Fruit fly (Drosophila melanogaster) whole organism, embryonic: ENCODE data around the gene CG7912.
A peak's percentile ranks its signal among the peaks of the same experiment; 100 is the strongest.

Experiments used
- Atf-2 ChIP-seq: fragments of 200-800 bp; sonication (Bioruptor generic); optimal IDR thresholded peaks from 2 replicates; lab custom pipeline; 2016; ENCODE audit warnings: missing biosample characterization, missing genetic modification characterization
- Bgb ChIP-seq: fragments of 200-800 bp; sonication (Bioruptor generic); IDR thresholded peaks from 2 replicates; pipeline ENCODE4 v1.3.6; 2022; ENCODE audit warnings: missing biosample characterization, missing genetic modification characterization; ENCODE audit not compliant: partially characterized antibody
- BtbVII ChIP-seq: fragments of 200-800 bp; sonication (Bioruptor generic); optimal IDR thresholded peaks from 3 replicates; lab custom pipeline; 2017; ENCODE audit warnings: missing biosample characterization, mild to moderate bottlenecking, missing genetic modification characterization
- CG10543 ChIP-seq: fragments of 200-800 bp; sonication (Bioruptor generic); optimal IDR thresholded peaks from 3 replicates; lab custom pipeline; 2017; ENCODE audit warnings: missing biosample characterization, mild to moderate bottlenecking, missing genetic modification characterization, moderate library complexity
- CG10979 ChIP-seq: fragments of 200-800 bp; sonication (Bioruptor generic); optimal IDR thresholded peaks from 2 replicates; lab custom pipeline; 2018; ENCODE audit warnings: missing biosample characterization, mild to moderate bottlenecking, missing genetic modification characterization, moderate library complexity
- CG13424 ChIP-seq: fragments of 200-800 bp; sonication (Bioruptor generic); optimal IDR thresholded peaks from 2 replicates; lab custom pipeline; 2019; ENCODE audit warnings: missing biosample characterization, mild to moderate bottlenecking, missing genetic modification characterization, moderate library complexity
- CG15269 ChIP-seq: fragments of 200-800 bp; sonication (Bioruptor generic); optimal IDR thresholded peaks from 2 replicates; lab custom pipeline; 2018; ENCODE audit warnings: missing biosample characterization, mild to moderate bottlenecking, missing genetic modification characterization, moderate library complexity
- CG17912 ChIP-seq: fragments of 200-800 bp; sonication (Bioruptor generic); optimal IDR thresholded peaks from 2 replicates; lab custom pipeline; 2018; ENCODE audit warnings: missing biosample characterization, mild to moderate bottlenecking, missing genetic modification characterization
- CG1832 ChIP-seq: fragments of 200-800 bp; sonication (Bioruptor generic); optimal IDR thresholded peaks from 2 replicates; lab custom pipeline; 2017; ENCODE audit warnings: missing biosample characterization, mild to moderate bottlenecking, missing genetic modification characterization, inconsistent platforms
- CG18619 ChIP-seq: fragments of 200-800 bp; sonication (Bioruptor generic); optimal IDR thresholded peaks from 3 replicates; lab custom pipeline; 2017; ENCODE audit warnings: missing biosample characterization, mild to moderate bottlenecking, missing genetic modification characterization
- CG31388 ChIP-seq: fragments of 200-800 bp; sonication (Bioruptor generic); optimal IDR thresholded peaks from 2 replicates; lab custom pipeline; 2016; ENCODE audit warnings: missing biosample characterization, missing genetic modification characterization
- CG34224 ChIP-seq: fragments of 200-800 bp; sonication (Bioruptor generic); IDR thresholded peaks from 3 replicates; pipeline ENCODE4 v1.3.6; 2022; ENCODE audit warnings: missing biosample characterization, missing genetic modification characterization; ENCODE audit not compliant: partially characterized antibody
- CG3838 ChIP-seq: fragments of 200-800 bp; sonication (Bioruptor generic); optimal IDR thresholded peaks from 3 replicates; lab custom pipeline; 2016; ENCODE audit warnings: missing biosample characterization, missing genetic modification characterization
- CG6683 ChIP-seq: fragments of 200-800 bp; sonication (Bioruptor generic); optimal IDR thresholded peaks from 2 replicates; lab custom pipeline; 2017; ENCODE audit warnings: missing biosample characterization, mild to moderate bottlenecking, missing genetic modification characterization, missing genetic modification reagents
- CG6765 ChIP-seq: fragments of 200-800 bp; sonication (Bioruptor generic); optimal IDR thresholded peaks from 3 replicates; lab custom pipeline; 2017; ENCODE audit warnings: missing biosample characterization, mild to moderate bottlenecking, missing genetic modification characterization
- CG7839 ChIP-seq: fragments of 200-800 bp; sonication (Bioruptor generic); optimal IDR thresholded peaks from 3 replicates; lab custom pipeline; 2018; ENCODE audit warnings: missing biosample characterization, mild to moderate bottlenecking, missing genetic modification characterization, moderate library complexity
- Eip74EF ChIP-seq, 2 experiments: fragments of 200-800 bp in 1 of 2; fragments of >200 bp in 1 of 2; sonication (Bioruptor generic) in 1 of 2; optimal IDR thresholded peaks; 2 replicates each; lab custom pipeline; 2017 to 2019; ENCODE audit warnings: missing biosample characterization in 2 of 2, missing genetic modification characterization in 2 of 2, mild to moderate bottlenecking in 1 of 2, moderate library complexity in 1 of 2
- Fer1 ChIP-seq: fragments of 200-800 bp; sonication (Bioruptor generic); optimal IDR thresholded peaks from 2 replicates; lab custom pipeline; 2017; ENCODE audit warnings: missing biosample characterization, mild to moderate bottlenecking, missing genetic modification characterization
- Fer3 ChIP-seq: fragments of 200-800 bp; sonication (Bioruptor generic); optimal IDR thresholded peaks from 2 replicates; lab custom pipeline; 2018; ENCODE audit warnings: missing biosample characterization, mild to moderate bottlenecking, missing genetic modification characterization, moderate library complexity
- Gsc ChIP-seq: fragments of 200-800 bp; sonication (Bioruptor generic); IDR thresholded peaks from 2 replicates; pipeline ENCODE4 v1.3.6; 2022; ENCODE audit warnings: missing biosample characterization, missing genetic modification characterization
- HLH4C ChIP-seq: fragments of 200-800 bp; sonication (Bioruptor generic); IDR thresholded peaks from 3 replicates; pipeline ENCODE4 v1.3.6; 2022; ENCODE audit warnings: missing biosample characterization, missing genetic modification characterization; ENCODE audit not compliant: partially characterized antibody
- HmgZ ChIP-seq: fragments of 200-800 bp; sonication (Bioruptor generic); optimal IDR thresholded peaks from 2 replicates; lab custom pipeline; 2018; ENCODE audit warnings: missing biosample characterization, mild to moderate bottlenecking, missing genetic modification characterization
- MBD-R2 ChIP-seq: fragments of 200-800 bp; sonication (Bioruptor generic); IDR thresholded peaks from 2 replicates; pipeline ENCODE4 v1.3.6; 2022; ENCODE audit warnings: missing biosample characterization, missing genetic modification characterization
- Mes4 ChIP-seq: fragments of 200-800 bp; sonication (Bioruptor generic); optimal IDR thresholded peaks from 2 replicates; lab custom pipeline; 2016; ENCODE audit warnings: missing biosample characterization, missing genetic modification characterization
- Myb ChIP-seq: fragments of 200-800 bp; sonication (Bioruptor generic); optimal IDR thresholded peaks from 2 replicates; lab custom pipeline; 2016; ENCODE audit warnings: missing biosample characterization, missing genetic modification characterization
- Oaz ChIP-seq: fragments of 200-800 bp; sonication (Bioruptor generic); IDR thresholded peaks from 2 replicates; pipeline ENCODE4 v1.3.6; 2022; ENCODE audit warnings: missing biosample characterization, missing genetic modification characterization
- Pdp1 ChIP-seq, 2 experiments: fragments of 200-800 bp; sonication (Bioruptor generic); optimal IDR thresholded peaks; 3 replicates each; lab custom pipeline; 2016; ENCODE audit warnings: missing biosample characterization in 2 of 2, missing genetic modification characterization in 2 of 2, mild to moderate bottlenecking in 1 of 2, moderate library complexity in 1 of 2
- Rfx ChIP-seq: fragments of 200-800 bp; sonication (Bioruptor generic); IDR thresholded peaks from 2 replicates; pipeline ENCODE4 v1.3.6; 2022; ENCODE audit warnings: missing biosample characterization, missing genetic modification characterization
- Sox102F ChIP-seq: fragments of 200-800 bp; sonication (Bioruptor generic); optimal IDR thresholded peaks from 2 replicates; lab custom pipeline; 2018; ENCODE audit warnings: missing biosample characterization, mild to moderate bottlenecking, missing genetic modification characterization, moderate library complexity
- Tbp ChIP-seq: fragments of >200 bp; optimal IDR thresholded peaks from 2 replicates; lab custom pipeline; 2018; ENCODE audit warnings: missing biosample characterization, missing genetic modification characterization
- br ChIP-seq: fragments of >200 bp; optimal IDR thresholded peaks from 2 replicates; lab custom pipeline; 2017
- dm ChIP-seq: fragments of 200-800 bp; sonication (Bioruptor generic); optimal IDR thresholded peaks from 3 replicates; lab custom pipeline; 2016; ENCODE audit warnings: missing biosample characterization, missing genetic modification characterization
- fd96Cb ChIP-seq: fragments of 200-800 bp; sonication (Bioruptor generic); optimal IDR thresholded peaks from 2 replicates; lab custom pipeline; 2018; ENCODE audit warnings: missing biosample characterization, mild to moderate bottlenecking, missing genetic modification characterization, moderate library complexity
- insv ChIP-seq, 2 experiments: fragments of 200-800 bp; sonication (Bioruptor generic); optimal IDR thresholded peaks; 3 replicates each; lab custom pipeline; 2016 to 2018; ENCODE audit warnings: missing biosample characterization in 2 of 2, missing genetic modification characterization in 2 of 2
- klu ChIP-seq: fragments of 200-800 bp; sonication (Bioruptor generic); IDR thresholded peaks from 2 replicates; pipeline ENCODE4 v1.3.6; 2022; ENCODE audit warnings: missing biosample characterization, missing genetic modification characterization
- luna ChIP-seq: fragments of 200-800 bp; sonication (Bioruptor generic); optimal IDR thresholded peaks from 2 replicates; lab custom pipeline; 2016; ENCODE audit warnings: missing biosample characterization, missing genetic modification characterization
- mirr ChIP-seq: fragments of 200-800 bp; sonication (Bioruptor generic); optimal IDR thresholded peaks from 3 replicates; lab custom pipeline; 2018; ENCODE audit warnings: missing biosample characterization, mild to moderate bottlenecking, missing genetic modification characterization
- pho ChIP-seq: fragments of 200-800 bp; sonication (Bioruptor generic); optimal IDR thresholded peaks from 2 replicates; lab custom pipeline; 2016; ENCODE audit warnings: missing biosample characterization, missing genetic modification characterization
- phol ChIP-seq: fragments of 200-800 bp; sonication (Bioruptor generic); optimal IDR thresholded peaks from 3 replicates; lab custom pipeline; 2018; ENCODE audit warnings: missing biosample characterization, mild to moderate bottlenecking, missing genetic modification characterization, moderate library complexity
- pita ChIP-seq: fragments of 200-800 bp; sonication (Bioruptor generic); optimal IDR thresholded peaks from 2 replicates; lab custom pipeline; 2017; ENCODE audit warnings: missing biosample characterization, mild to moderate bottlenecking, missing genetic modification characterization
- pum ChIP-seq: fragments of 200-800 bp; sonication (Bioruptor generic); optimal IDR thresholded peaks from 2 replicates; lab custom pipeline; 2016; ENCODE audit warnings: missing biosample characterization, missing genetic modification characterization
- rib ChIP-seq: fragments of 200-800 bp; sonication (Bioruptor generic); IDR thresholded peaks from 2 replicates; pipeline ENCODE4 v1.3.6; 2022; ENCODE audit warnings: missing biosample characterization, missing genetic modification characterization
- row ChIP-seq: fragments of 200-800 bp; sonication (Bioruptor generic); IDR thresholded peaks from 3 replicates; pipeline ENCODE4 v1.3.6; 2022; ENCODE audit warnings: missing biosample characterization, missing genetic modification characterization
- slou ChIP-seq: fragments of 200-800 bp; sonication (Bioruptor generic); optimal IDR thresholded peaks from 3 replicates; lab custom pipeline; 2016; ENCODE audit warnings: missing biosample characterization, missing genetic modification characterization
- tin ChIP-seq: fragments of 200-800 bp; sonication (Bioruptor generic); optimal IDR thresholded peaks from 3 replicates; lab custom pipeline; 2016; ENCODE audit warnings: missing biosample characterization, missing genetic modification characterization
- toy ChIP-seq: fragments of 200-800 bp; sonication (Bioruptor generic); IDR thresholded peaks from 2 replicates; pipeline ENCODE4 v1.3.6; 2022; ENCODE audit warnings: missing biosample characterization, missing genetic modification characterization
- trh ChIP-seq: fragments of 200-800 bp; sonication (Bioruptor generic); optimal IDR thresholded peaks from 2 replicates; lab custom pipeline; 2016; ENCODE audit warnings: missing biosample characterization, missing genetic modification characterization
- tx ChIP-seq: fragments of 200-800 bp; sonication (Bioruptor generic); optimal IDR thresholded peaks from 2 replicates; lab custom pipeline; 2016; ENCODE audit warnings: missing biosample characterization, missing genetic modification characterization
- vfl ChIP-seq: fragments of 200-800 bp; sonication (Bioruptor generic); optimal IDR thresholded peaks from 2 replicates; lab custom pipeline; 2016; ENCODE audit warnings: missing biosample characterization, missing genetic modification characterization
- zfh1 ChIP-seq: fragments of 200-800 bp; sonication (Bioruptor generic); IDR thresholded peaks from 3 replicates; pipeline ENCODE4 v1.3.6; 2022; ENCODE audit warnings: missing biosample characterization, missing genetic modification characterization

Gene CG7912

DNA sequence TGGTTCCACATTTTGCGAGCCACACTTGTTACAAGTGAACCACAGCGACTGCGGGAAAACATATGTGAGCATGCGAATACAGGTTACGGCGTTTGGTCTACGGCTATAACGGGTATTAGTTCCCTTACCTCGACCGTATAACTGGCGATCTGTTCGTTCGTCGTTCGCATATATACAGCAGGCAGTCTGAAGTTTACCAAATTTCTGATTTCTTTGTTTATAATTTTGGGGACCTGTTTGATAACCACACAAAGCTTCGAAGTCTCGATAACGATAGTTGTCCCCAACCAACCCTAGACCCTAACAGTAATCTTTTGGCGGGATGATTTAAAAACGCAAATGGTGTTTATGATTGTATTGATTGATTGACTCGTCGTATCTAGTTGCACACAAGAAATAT lies 15.9 kb downstream of the CG7912 start, which contains the start of gene Acph-1 (continued):
- TF ChIP-seq CG34224 (GFP tag; lab: Robert Waterston, UW) (0 out of 3 replicates have a peak, but pooled peaks have one; percentile 40), slou (no peak), Pdp1 (GFP tag; optimal IDR thresholded peaks at IDR 0.05; lab: Kevin White, UChicago) (peak in 1 of 2 experiments; percentile 52), row (GFP tag; lab: Robert Waterston, UW) (no peak), Bgb (GFP tag; lab: Robert Waterston, UW) (no peak), luna (GFP tag; lab: Kevin White, UChicago) (no peak), Fer1 (GFP tag; lab: Kevin White, UChicago) (peak; percentile 24), CG13424 (tag; lab: Kevin White, UChicago) (no peak), trh (GFP tag; lab: Kevin White, UChicago) (no peak), HLH4C (peak; percentile 45; the same call in 1 of the 3 replicates)

DNA sequence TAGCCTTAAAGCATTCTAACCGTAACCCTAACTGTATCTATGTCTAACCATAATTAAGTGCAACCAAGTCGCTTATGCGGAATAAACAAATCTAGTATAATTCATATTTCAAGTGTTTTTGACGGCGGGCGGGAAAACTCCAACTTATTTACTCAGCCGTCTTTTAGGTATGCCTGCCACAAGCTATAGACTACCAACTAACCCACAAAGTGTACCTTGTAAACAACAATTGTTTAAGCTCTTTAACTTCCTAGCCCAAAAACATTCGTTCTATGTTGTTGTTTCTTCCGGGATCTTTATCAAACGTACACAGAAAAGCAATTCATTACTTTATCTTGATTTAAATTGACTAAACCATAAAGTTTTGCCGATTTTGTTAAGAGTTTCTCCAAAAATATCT lies 18.3 kb downstream of the CG7912 start:
- no peak for TF ChIP-seq rib
- peak in 1 of 2 experiments; percentile 7 for TF ChIP-seq Eip74EF (GFP tag; optimal IDR thresholded peaks at IDR 0.05; lab: Kevin White, UChicago)
- no peak for TF ChIP-seq CG31388
- no peak for TF ChIP-seq HmgZ (tag; lab: Kevin White, UChicago)
- TF ChIP-seq Rfx (GFP tag; lab: Robert Waterston, UW): no peak
- TF ChIP-seq vfl (GFP tag; lab: Kevin White, UChicago): no peak
- TF ChIP-seq insv (GFP tag; optimal IDR thresholded peaks at IDR 0.05; lab: Kevin White, UChicago): no peak
- no peak for TF ChIP-seq CG3838 (GFP tag; lab: Kevin White, UChicago)
- no peak for TF ChIP-seq Tbp (GFP tag; lab: Kevin White, UChicago)
- no peak for TF ChIP-seq CG1832 (GFP tag; lab: Kevin White, UChicago)
- peak; percentile 58 for TF ChIP-seq Fer1 (GFP tag; lab: Kevin White, UChicago)
- no peak for TF ChIP-seq tin
- TF ChIP-seq Gsc: no peak
- no peak for TF ChIP-seq MBD-R2 (GFP tag; lab: Robert Waterston, UW)
- TF ChIP-seq pita: no peak
- TF ChIP-seq br (lab: Kevin White, UChicago): no peak
- no peak for TF ChIP-seq CG34224 (GFP tag; lab: Robert Waterston, UW)
- no peak for TF ChIP-seq Oaz (GFP tag; lab: Robert Waterston, UW)
- no peak for TF ChIP-seq CG6683
- TF ChIP-seq CG7839 (tag; lab: Kevin White, UChicago): no peak
- no peak for TF ChIP-seq pum (GFP tag; lab: Kevin White, UChicago)
- TF ChIP-seq CG10543: peak; percentile 4
- TF ChIP-seq klu: no peak
- no peak for TF ChIP-seq CG18619 (GFP tag; lab: Kevin White, UChicago)
- no peak for TF ChIP-seq Fer3
- no peak for TF ChIP-seq CG17912
- peak; percentile 50 for TF ChIP-seq CG6765
- no peak for TF ChIP-seq dm (GFP tag; lab: Kevin White, UChicago)
- no peak for TF ChIP-seq Mes4 (GFP tag; lab: Kevin White, UChicago)
- TF ChIP-seq mirr: peak; percentile 17
- no peak for TF ChIP-seq zfh1 (GFP tag; lab: Robert Waterston, UW)
- TF ChIP-seq toy: no peak
- TF ChIP-seq fd96Cb (tag; lab: Kevin White, UChicago): no peak
- no peak for TF ChIP-seq Sox102F (GFP tag; lab: Kevin White, UChicago)
- TF ChIP-seq pho: no peak
- TF ChIP-seq CG10979 (tag; lab: Kevin White, UChicago): no peak
- peak; percentile 0 for TF ChIP-seq BtbVII
- no peak for TF ChIP-seq Atf-2
- no peak for TF ChIP-seq tx (GFP tag; lab: Kevin White, UChicago)
- no peak for TF ChIP-seq phol (tag; lab: Kevin White, UChicago)
- no peak for TF ChIP-seq CG15269
- no peak for TF ChIP-seq Myb
